Fruit fly (Drosophila melanogaster): Measurements from ENCODE around the gene Uch-L5.

Gene Uch-L5

dm6 chr3L:9511287-9512256 lies 34.8 kb upstream of the Uch-L5 start, which contains the start of gene RpS9 (continued):
- TF ChIP-seq lov (optimal IDR thresholded peaks at IDR 0.05) (no peak), lov (GFP tag; IDR thresholded peaks at IDR 0.05) (no peak), Sox102F (GFP tag; optimal IDR thresholded peaks at IDR 0.05) (no peak), CkIIα-i1 (GFP tag; IDR thresholded peaks at IDR 0.05) (no peak), bbx (GFP tag; IDR thresholded peaks at IDR 0.05; ENCODE audit: partially characterized antibody) (peak; percentile 22; the same call in 1 of the 2 replicates), fru (optimal IDR thresholded peaks at IDR 0.05) (no peak), CG7372 (GFP tag; IDR thresholded peaks at IDR 0.05) (no peak), Bteb2 (GFP tag; optimal IDR thresholded peaks at IDR 0.05) (no peak), CG10979 (tag; optimal IDR thresholded peaks at IDR 0.05) (peak; percentile 21), corto (GFP tag; optimal IDR thresholded peaks at IDR 0.05) (no peak), ato (GFP tag; IDR thresholded peaks at IDR 0.05; ENCODE audit: partially characterized antibody) (no peak), CG15601 (tag; optimal IDR thresholded peaks at IDR 0.05) (no peak), peb (GFP tag; IDR thresholded peaks at IDR 0.05) (no peak), Gsc (GFP tag; IDR thresholded peaks at IDR 0.05) (no peak), CG2116 (GFP tag; optimal IDR thresholded peaks at IDR 0.05) (peak; percentile 28), dpn (GFP tag; optimal IDR thresholded peaks at IDR 0.05) (no peak), CG11456 (GFP tag; IDR thresholded peaks at IDR 0.05) (no peak), CG4730 (GFP tag; IDR thresholded peaks at IDR 0.05) (no peak), CG6654 (GFP tag; optimal IDR thresholded peaks at IDR 0.05) (no peak), CG18599 (GFP tag; optimal IDR thresholded peaks at IDR 0.05) (no peak), yki (optimal IDR thresholded peaks at IDR 0.05) (no peak), CG11723 (GFP tag; optimal IDR thresholded peaks at IDR 0.05) (no peak), mirr (GFP tag; optimal IDR thresholded peaks at IDR 0.05) (peak; percentile 66), her (GFP tag; optimal IDR thresholded peaks at IDR 0.05) (no peak), unpg (GFP tag; optimal IDR thresholded peaks at IDR 0.05) (peak; percentile 35), esg (GFP tag; conservative IDR thresholded peaks at IDR 0.05) (no peak), cwo (GFP tag; optimal IDR thresholded peaks at IDR 0.05) (peak; percentile 21), CG10274 (GFP tag; optimal IDR thresholded peaks at IDR 0.05) (no peak), Vsx1 (GFP tag; optimal IDR thresholded peaks at IDR 0.05) (no peak), Ets65A (GFP tag) (peak; percentile 91), maf-S (GFP tag; optimal IDR thresholded peaks at IDR 0.05) (no peak), Fer1 (GFP tag; optimal IDR thresholded peaks at IDR 0.05) (peak; percentile 57), CG32532 (GFP tag; IDR thresholded peaks at IDR 0.05) (peak; percentile 38; the same call in 1 of the 2 replicates), dan (GFP tag; IDR thresholded peaks at IDR 0.05) (no peak), tio (GFP tag; optimal IDR thresholded peaks at IDR 0.05) (no peak), Sry-β (GFP tag; optimal IDR thresholded peaks at IDR 0.05) (no peak), CG17328 (GFP tag; IDR thresholded peaks at IDR 0.05) (no peak), CG18011 (GFP tag; optimal IDR thresholded peaks at IDR 0.05) (no peak), ind (GFP tag; optimal IDR thresholded peaks at IDR 0.05) (no peak), Lim3 (GFP tag; IDR thresholded peaks at IDR 0.05) (no peak), Med (GFP tag) (peak; percentile 73), CG10321 (GFP tag; IDR thresholded peaks at IDR 0.05) (no peak), p53 (GFP tag; optimal IDR thresholded peaks at IDR 0.05) (no peak), CG9215 (GFP tag; IDR thresholded peaks at IDR 0.05) (no peak), Adf1 (GFP tag; IDR thresholded peaks at IDR 0.05) (no peak), CG4707 (GFP tag; optimal IDR thresholded peaks at IDR 0.05) (peak; percentile 9), tna (GFP tag; IDR thresholded peaks at IDR 0.05; ENCODE audit: partially characterized antibody) (no peak), ATbp (GFP tag; optimal IDR thresholded peaks at IDR 0.05) (peak; percentile 10), CG34422 (GFP tag; IDR thresholded peaks at IDR 0.05) (peak; percentile 48; the same call in 1 of the 3 replicates), gsb (GFP tag; IDR thresholded peaks at IDR 0.05) (no peak)
